Fruit fly (Drosophila melanogaster): ENCODE measurements around the gene stnA.

The stnA gene

dm6 chrX:22945021-22945420 is 59.4 kb downstream of the stnA start, which contains the start of gene Cnep1r1:
Gene Cnep1r1 (plus strand): TSS chrX:22945321.
- TF ChIP-seq psq (optimal IDR thresholded peaks at IDR 0.05) (no peak), pan (optimal IDR thresholded peaks at IDR 0.05) (no peak), EcR (GFP tag; optimal IDR thresholded peaks at IDR 0.05) (no peak), Dll (optimal IDR thresholded peaks at IDR 0.05) (no peak)
